Worm (Caenorhabditis elegans) whole organism, early embryonic: ENCODE measurements around the gene nep-26.

Experiments used
- ama-1 ChIP-seq: fragments of 150-350 bp; optimal IDR thresholded peaks from 2 replicates; lab custom pipeline; 2014
- ceh-13 ChIP-seq: fragments of 200-800 bp; sonication (Bioruptor generic); optimal IDR thresholded peaks from 2 replicates; lab custom pipeline; 2018; ENCODE audit warnings: mild to moderate bottlenecking, missing genetic modification characterization, missing compliant biosample characterization
- ceh-36 ChIP-seq: sonication (generic microtip); optimal IDR thresholded peaks from 2 replicates; lab custom pipeline; 2016; ENCODE audit warnings: missing genetic modification characterization, inconsistent platforms, missing compliant biosample characterization
- ets-7 ChIP-seq: sonication (generic microtip); optimal IDR thresholded peaks from 2 replicates; lab custom pipeline; 2016; ENCODE audit warnings: missing genotype, missing genetic modification characterization, missing compliant biosample characterization
- flt-1 ChIP-seq: fragments of 200-800 bp; sonication (Bioruptor generic); IDR thresholded peaks from 2 replicates; pipeline ENCODE4 v1.3.6; 2022; ENCODE audit warnings: missing genetic modification characterization, missing compliant biosample characterization
- hmbx-1 ChIP-seq: sonication (generic microtip); optimal IDR thresholded peaks from 2 replicates; lab custom pipeline; 2016; ENCODE audit warnings: mild to moderate bottlenecking, missing genetic modification characterization, missing compliant biosample characterization
- hmg-4 ChIP-seq: fragments of 200-800 bp; sonication (Bioruptor generic); optimal IDR thresholded peaks from 2 replicates; lab custom pipeline; 2018; ENCODE audit warnings: mild to moderate bottlenecking, missing genetic modification characterization, missing compliant biosample characterization
- pes-1 ChIP-seq: fragments of 200-800 bp; sonication (Bioruptor generic); IDR thresholded peaks from 2 replicates; pipeline ENCODE4 v1.3.6; 2022; ENCODE audit warnings: missing genetic modification reagents, missing genetic modification characterization, missing compliant biosample characterization
- scrt-1 ChIP-seq: fragments of 200-800 bp; sonication (Bioruptor generic); IDR thresholded peaks from 2 replicates; pipeline ENCODE4 v1.3.6; 2022; ENCODE audit warnings: missing genetic modification characterization, missing compliant biosample characterization
- sea-1 ChIP-seq: fragments of 200-800 bp; sonication (Bioruptor generic); conservative IDR thresholded peaks from 2 replicates; pipeline ENCODE4 v1.3.6; 2022; ENCODE audit warnings: missing genetic modification characterization, missing compliant biosample characterization
- tbx-11 ChIP-seq: fragments of 200-800 bp; sonication (Bioruptor generic); IDR thresholded peaks from 2 replicates; pipeline ENCODE4 v1.3.6; 2022; ENCODE audit warnings: missing genetic modification characterization, missing compliant biosample characterization
- tbx-37 ChIP-seq: fragments of 200-800 bp; sonication (Bioruptor generic); conservative IDR thresholded peaks from 2 replicates; pipeline ENCODE4 v1.3.6; 2022; ENCODE audit warnings: missing genetic modification reagents, missing genetic modification characterization, missing compliant biosample characterization
- tra-4 ChIP-seq: sonication (generic microtip); optimal IDR thresholded peaks from 2 replicates; lab custom pipeline; 2017; ENCODE audit warnings: missing genetic modification characterization, missing compliant biosample characterization

ce11 chrII:10288926-10289325, 11.0 kb downstream of the nep-26 start:
- no peak for TF ChIP-seq flt-1 (GFP tag; lab: Robert Waterston, UW)
- no peak for TF ChIP-seq ama-1 (lab: Kevin White, UChicago)
- TF ChIP-seq tbx-37 (GFP tag; lab: Robert Waterston, UW): no peak
- TF ChIP-seq ets-7 (tag; lab: Kevin White, UChicago): no peak
- TF ChIP-seq ceh-13 (GFP tag; lab: Kevin White, UChicago): no peak
- no peak for TF ChIP-seq scrt-1 (GFP tag; lab: Robert Waterston, UW)
- no peak for TF ChIP-seq hmbx-1
- no peak for TF ChIP-seq tbx-11
- no peak for TF ChIP-seq ceh-36
- no peak for TF ChIP-seq pes-1
- no peak for TF ChIP-seq sea-1 (GFP tag; lab: Robert Waterston, UW)
- no peak for TF ChIP-seq hmg-4 (GFP tag; lab: Kevin White, UChicago)
- no peak for TF ChIP-seq tra-4
